Worm (Caenorhabditis elegans): Measurements from ENCODE around the gene syd-1.

DNA sequence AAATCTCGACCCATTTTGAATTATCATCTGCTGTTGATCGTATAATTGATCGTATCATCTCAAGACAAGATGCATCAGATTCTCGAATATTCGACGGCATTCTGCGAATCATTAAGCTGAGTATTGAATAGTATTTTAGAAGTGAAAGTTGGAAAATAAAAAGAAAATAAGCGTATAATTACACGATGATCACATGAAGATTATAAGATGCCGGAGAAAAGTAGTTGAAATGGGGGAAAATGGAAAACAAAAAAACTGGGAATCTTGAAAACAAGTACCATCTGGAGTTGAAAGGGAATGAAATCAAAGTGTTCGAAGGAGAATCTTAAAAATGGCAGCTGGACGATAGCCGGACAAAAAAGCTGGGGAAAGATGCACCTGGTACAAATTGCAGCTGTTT lies 25.7 kb upstream of the syd-1 start, which contains the start of gene R07G3.8:
- TF ChIP-seq cog-1 (tag; optimal IDR thresholded peaks at IDR 0.05) (no peak), klf-2 (GFP tag; conservative IDR thresholded peaks at IDR 0.05) (no peak), flt-1 (GFP tag; IDR thresholded peaks at IDR 0.05) (no peak), ztf-23 (GFP tag; IDR thresholded peaks at IDR 0.05) (no peak), T22C8.4 (GFP tag; IDR thresholded peaks at IDR 0.05) (no peak), tab-1 (GFP tag; IDR thresholded peaks at IDR 0.05) (no peak), ztf-29 (GFP tag; IDR thresholded peaks at IDR 0.05) (no peak), ref-1 (GFP tag; conservative IDR thresholded peaks at IDR 0.05) (no peak)
